Fruit fly (Drosophila melanogaster): ENCODE data around the gene Lar.

- TF ChIP-seq CG8478 (optimal IDR thresholded peaks at IDR 0.05) (no peak), pan (optimal IDR thresholded peaks at IDR 0.05) (no peak)
Observed at dm6 chr2L:19570806-19571254, 15.6 kb upstream of the Lar start.

Data from whole organism.